Fruit fly (Drosophila melanogaster) whole organism, wandering third instar larva: Measurements from ENCODE around the gene CG34453.
A peak's percentile ranks its signal among the peaks of the same experiment; 100 is the strongest.

ENCODE experiments used
- Abd-B ChIP-seq: fragments of >200 bp; optimal IDR thresholded peaks from 2 replicates; lab custom pipeline; 2017; ENCODE audit warnings: missing biosample characterization, missing genetic modification characterization
- CG32264 ChIP-seq: fragments of 200-800 bp; sonication (Bioruptor generic); optimal IDR thresholded peaks from 2 replicates; lab custom pipeline; 2016; ENCODE audit warnings: missing biosample characterization, missing genetic modification characterization
- CG9705 ChIP-seq: fragments of 200-800 bp; sonication (Bioruptor generic); optimal IDR thresholded peaks from 2 replicates; lab custom pipeline; 2018; ENCODE audit warnings: missing biosample characterization, mild to moderate bottlenecking, missing genetic modification characterization
- CrebA ChIP-seq: fragments of 200-800 bp; sonication (Bioruptor generic); optimal IDR thresholded peaks from 2 replicates; lab custom pipeline; 2016; ENCODE audit warnings: missing biosample characterization, mild to moderate bottlenecking, missing genetic modification characterization, borderline replicate concordance
- Dfd ChIP-seq: fragments of >200 bp; optimal IDR thresholded peaks from 2 replicates; lab custom pipeline; 2017; ENCODE audit warnings: missing biosample characterization, missing genetic modification characterization
- Dif ChIP-seq: fragments of 200-275, 200-300 bp; sonication (Bioruptor generic); optimal IDR thresholded peaks from 2 replicates; lab custom pipeline; 2018; ENCODE audit warnings: missing biosample characterization, missing genetic modification characterization; ENCODE audit not compliant: partially characterized antibody
- GATAd ChIP-seq: sonication (Bioruptor generic); optimal IDR thresholded peaks from 2 replicates; lab custom pipeline; 2016; ENCODE audit warnings: missing biosample characterization, missing genetic modification characterization
- HLH106 ChIP-seq: fragments of 200-800 bp; optimal IDR thresholded peaks from 3 replicates; lab custom pipeline; 2019; ENCODE audit warnings: missing biosample characterization, mild to moderate bottlenecking, missing genetic modification characterization, moderate library complexity
- Hnf4 ChIP-seq: fragments of 200-800 bp; sonication (Bioruptor generic); optimal IDR thresholded peaks from 2 replicates; lab custom pipeline; 2016; ENCODE audit warnings: missing biosample characterization, mild to moderate bottlenecking, missing genetic modification characterization
- Hr78 ChIP-seq: fragments of >200 bp; optimal IDR thresholded peaks from 2 replicates; lab custom pipeline; 2017; ENCODE audit warnings: missing biosample characterization, missing genetic modification characterization
- Hr83 ChIP-seq: fragments of 200-300 bp; sonication (Bioruptor generic); optimal IDR thresholded peaks from 2 replicates; lab custom pipeline; 2016; ENCODE audit warnings: missing biosample characterization, mild to moderate bottlenecking, missing genetic modification characterization, moderate library complexity; ENCODE audit not compliant: poor library complexity, severe bottlenecking
- Jra ChIP-seq: sonication (Bioruptor generic); optimal IDR thresholded peaks from 2 replicates; lab custom pipeline; 2016; ENCODE audit warnings: missing biosample characterization, missing genetic modification characterization
- Mio ChIP-seq: sonication (Bioruptor generic); optimal IDR thresholded peaks from 2 replicates; lab custom pipeline; 2016; ENCODE audit warnings: missing biosample characterization, missing genetic modification characterization
- Myc ChIP-seq: fragments of >200 bp; optimal IDR thresholded peaks from 2 replicates; lab custom pipeline; 2017
- N ChIP-seq: fragments of >200 bp; optimal IDR thresholded peaks from 2 replicates; lab custom pipeline; 2018; ENCODE audit warnings: missing biosample characterization, missing external identifiers, missing genetic modification characterization
- OdsH ChIP-seq: fragments of 200-800 bp; sonication (Bioruptor generic); optimal IDR thresholded peaks from 2 replicates; lab custom pipeline; 2016; ENCODE audit warnings: missing biosample characterization, mild to moderate bottlenecking, missing genetic modification characterization
- Rel ChIP-seq, 2 experiments: fragments of 200-800 bp; sonication (Bioruptor generic) in 1 of 2; optimal IDR thresholded peaks; 2 replicates in 1 of 2; 3 replicates in 1 of 2; lab custom pipeline; 2016 to 2019; ENCODE audit warnings: mild to moderate bottlenecking in 2 of 2, missing biosample characterization in 2 of 2, missing genetic modification characterization in 2 of 2, moderate library complexity in 1 of 2
- Sp1 ChIP-seq: fragments of 200-800 bp; sonication (Bioruptor generic); optimal IDR thresholded peaks from 3 replicates; lab custom pipeline; 2019; ENCODE audit warnings: missing biosample characterization, mild to moderate bottlenecking, missing genetic modification characterization, moderate library complexity
- Vsx2 ChIP-seq: fragments of 200-300, 225-300 bp; sonication (Bioruptor generic); optimal IDR thresholded peaks from 2 replicates; lab custom pipeline; 2018; ENCODE audit warnings: missing biosample characterization, missing genetic modification characterization; ENCODE audit not compliant: partially characterized antibody
- br ChIP-seq: fragments of 200-800 bp; sonication (Bioruptor generic); optimal IDR thresholded peaks from 2 replicates; lab custom pipeline; 2016; ENCODE audit warnings: missing biosample characterization, missing genetic modification characterization
- brk ChIP-seq: fragments of 200-800 bp; sonication (Bioruptor generic); optimal IDR thresholded peaks from 2 replicates; lab custom pipeline; 2016; ENCODE audit warnings: missing biosample characterization, mild to moderate bottlenecking, missing genetic modification characterization
- dl ChIP-seq, 2 experiments: fragments of 175-275, 200-275 bp in 1 of 2; fragments of 200-275 bp in 1 of 2; sonication (Bioruptor generic); optimal IDR thresholded peaks; lab custom pipeline; 2018; ENCODE audit warnings: mild to moderate bottlenecking in 2 of 2, missing biosample characterization in 2 of 2, missing genetic modification characterization in 2 of 2, moderate library complexity in 2 of 2; ENCODE audit not compliant: partially characterized antibody in 2 of 2, insufficient read depth in 1 of 2
- dmrt93B ChIP-seq: fragments of 200-800 bp; sonication (Bioruptor generic); optimal IDR thresholded peaks from 2 replicates; lab custom pipeline; 2018; ENCODE audit warnings: missing biosample characterization, mild to moderate bottlenecking, missing genetic modification characterization
- dsf ChIP-seq: sonication (Bioruptor generic); optimal IDR thresholded peaks from 2 replicates; lab custom pipeline; 2016; ENCODE audit warnings: missing biosample characterization, missing genetic modification characterization, borderline replicate concordance
- ey ChIP-seq: fragments of 200-800 bp; sonication (Bioruptor generic); optimal IDR thresholded peaks from 2 replicates; lab custom pipeline; 2016; ENCODE audit warnings: missing biosample characterization, missing genetic modification characterization
- foxo ChIP-seq, 2 experiments: fragments of 200-800 bp; sonication (Bioruptor generic); optimal IDR thresholded peaks; 2 replicates in 1 of 2; 3 replicates in 1 of 2; lab custom pipeline; 2016 to 2017; ENCODE audit warnings: missing biosample characterization in 2 of 2, missing genetic modification characterization in 2 of 2
- fru ChIP-seq: fragments of 200-800 bp; sonication (Bioruptor generic); optimal IDR thresholded peaks from 3 replicates; lab custom pipeline; 2016; ENCODE audit warnings: missing biosample characterization, mild to moderate bottlenecking, missing genetic modification characterization
- h ChIP-seq: fragments of 200-800 bp; sonication (Bioruptor generic); optimal IDR thresholded peaks from 3 replicates; lab custom pipeline; 2016; ENCODE audit warnings: missing biosample characterization, mild to moderate bottlenecking, missing genetic modification characterization
- jim ChIP-seq: fragments of 175-275, 200-325 bp; sonication (Bioruptor generic); optimal IDR thresholded peaks from 2 replicates; lab custom pipeline; 2016; ENCODE audit warnings: missing biosample characterization, mild to moderate bottlenecking, missing genetic modification characterization
- lola ChIP-seq: fragments of >200 bp; optimal IDR thresholded peaks from 2 replicates; lab custom pipeline; 2017; ENCODE audit warnings: missing biosample characterization, missing genetic modification characterization
- pan ChIP-seq: fragments of >200 bp; optimal IDR thresholded peaks from 2 replicates; lab custom pipeline; 2017
- psq ChIP-seq: fragments of 200-800 bp; sonication (Bioruptor generic); optimal IDR thresholded peaks from 3 replicates; lab custom pipeline; 2017; ENCODE audit warnings: missing biosample characterization, mild to moderate bottlenecking, missing genetic modification characterization, moderate library complexity
- rgr ChIP-seq: fragments of 200-800 bp; sonication (Bioruptor generic); optimal IDR thresholded peaks from 3 replicates; lab custom pipeline; 2016; ENCODE audit warnings: missing biosample characterization, mild to moderate bottlenecking, missing genetic modification characterization
- sage ChIP-seq: fragments of 200-800 bp; sonication (Bioruptor generic); optimal IDR thresholded peaks from 2 replicates; lab custom pipeline; 2016; ENCODE audit warnings: missing biosample characterization, mild to moderate bottlenecking, missing genetic modification characterization
- sv ChIP-seq: fragments of 200-800 bp; sonication (Bioruptor generic); optimal IDR thresholded peaks from 3 replicates; lab custom pipeline; 2016; ENCODE audit warnings: missing biosample characterization, missing genetic modification characterization
- tai ChIP-seq: sonication (Bioruptor generic); optimal IDR thresholded peaks from 2 replicates; lab custom pipeline; 2016; ENCODE audit warnings: missing biosample characterization, missing genetic modification characterization
- usp ChIP-seq: fragments of >200 bp; optimal IDR thresholded peaks from 2 replicates; lab custom pipeline; 2017; ENCODE audit warnings: missing biosample characterization, missing genetic modification characterization
- woc ChIP-seq: sonication (Bioruptor generic); optimal IDR thresholded peaks from 2 replicates; lab custom pipeline; 2016; ENCODE audit warnings: missing biosample characterization, mild to moderate bottlenecking, missing genetic modification characterization

The CG34453 gene

dm6 chr3L:203536-204135, 29.5 kb downstream of the CG34453 start, which contains the start of gene NitFhit:
Gene NitFhit (plus strand): TSS chr3L:203730.
- TF ChIP-seq Rel (GFP tag; optimal IDR thresholded peaks at IDR 0.05; lab: Kevin White, UChicago) = no peak
- TF ChIP-seq Rel (tag; optimal IDR thresholded peaks at IDR 0.05; lab: Kevin White, UChicago) = peak; percentile 32
- peak; percentile 6 for TF ChIP-seq Myc (lab: Kevin White, UChicago)
- no peak for TF ChIP-seq tai (GFP tag; lab: Kevin White, UChicago)
- no peak for TF ChIP-seq psq (GFP tag; lab: Kevin White, UChicago)
- TF ChIP-seq Dif (GFP tag; lab: Kevin White, UChicago) = no peak
- TF ChIP-seq br (GFP tag; lab: Kevin White, UChicago) = no peak
- peak; percentile 38 for TF ChIP-seq fru
- TF ChIP-seq dl (GFP tag; optimal IDR thresholded peaks at IDR 0.05; lab: Kevin White, UChicago; ENCODE audit: insufficient read depth in 1 of 2, partially characterized antibody in 2 of 2) = no peak
- no peak for TF ChIP-seq rgr
- TF ChIP-seq Dfd = no peak

DNA sequence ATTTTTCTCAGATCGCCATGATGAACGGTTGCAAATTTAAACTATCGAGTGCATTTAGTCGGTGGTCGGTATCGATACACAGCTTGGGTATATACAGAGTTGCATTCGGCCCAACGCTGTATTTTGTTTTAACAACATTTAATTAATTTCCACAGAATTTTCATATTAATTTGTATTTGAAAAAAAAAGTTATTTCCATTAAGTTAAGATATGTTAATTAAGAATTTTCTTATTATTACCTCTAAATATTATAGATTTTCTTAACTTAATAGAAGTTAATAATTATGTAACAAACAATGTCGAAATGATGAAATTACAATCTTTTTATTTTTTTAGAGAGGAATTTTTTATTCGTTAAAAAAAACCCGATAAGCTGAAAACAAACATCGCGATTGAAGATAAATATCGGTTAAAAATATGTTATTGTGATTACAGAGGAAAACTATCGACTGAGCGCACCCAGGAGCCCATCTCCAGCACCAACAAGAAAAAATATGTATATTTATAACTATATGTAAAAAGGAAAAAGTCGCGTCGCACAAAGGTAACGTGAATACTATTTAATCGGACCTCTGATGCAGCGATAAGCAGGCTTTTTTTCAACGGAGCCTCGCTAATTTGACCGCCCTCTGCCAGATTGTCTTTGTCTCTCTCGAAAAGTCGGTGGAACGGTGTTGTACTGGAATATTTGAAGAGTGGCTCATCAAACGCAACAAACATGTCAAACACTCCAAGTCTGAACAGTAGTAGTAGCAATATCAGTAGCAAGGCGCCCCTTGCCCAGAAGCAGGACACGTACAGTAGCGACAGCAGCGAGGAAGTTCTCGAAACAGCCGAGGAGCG, 33.2 kb downstream of the CG34453 start, which contains the start of the genes rno and mri:
TSS of gene rno (minus strand) at position 9 of the 843 bp plus-strand sequence.
TSS of gene mri (plus strand) at position 421 of the 843 bp plus-strand sequence.
- no peak for TF ChIP-seq lola (GFP tag; lab: Kevin White, UChicago)
- no peak for TF ChIP-seq usp (GFP tag; lab: Kevin White, UChicago)
- no peak for TF ChIP-seq Dif (GFP tag; lab: Kevin White, UChicago)
- TF ChIP-seq Sp1 (GFP tag; lab: Kevin White, UChicago) = peak; percentile 69
- TF ChIP-seq CrebA (GFP tag; lab: Kevin White, UChicago) = no peak
- TF ChIP-seq CG9705 = peak; percentile 57
- peak; percentile 68 for TF ChIP-seq OdsH (GFP tag; lab: Kevin White, UChicago)
- no peak for TF ChIP-seq br (GFP tag; lab: Kevin White, UChicago)
- TF ChIP-seq Jra = no peak
- no peak for TF ChIP-seq Hr78 (GFP tag; lab: Kevin White, UChicago)
- peak; percentile 17 for TF ChIP-seq h (GFP tag; lab: Kevin White, UChicago)
- peak; percentile 6 for TF ChIP-seq fru
- TF ChIP-seq rgr = peak; percentile 73
- no peak for TF ChIP-seq N (GFP tag; lab: Kevin White, UChicago)
- TF ChIP-seq Myc (lab: Kevin White, UChicago) = no peak
- TF ChIP-seq jim (GFP tag; lab: Kevin White, UChicago) = no peak
- TF ChIP-seq CG32264 (GFP tag; lab: Kevin White, UChicago) = no peak
- peak; percentile 12 for TF ChIP-seq sv (GFP tag; lab: Kevin White, UChicago)
- TF ChIP-seq Dfd = no peak
- TF ChIP-seq Abd-B = no peak
- no peak for TF ChIP-seq dl (GFP tag; optimal IDR thresholded peaks at IDR 0.05; lab: Kevin White, UChicago; ENCODE audit: insufficient read depth in 1 of 2, partially characterized antibody in 2 of 2)
- no peak for TF ChIP-seq dsf (GFP tag; lab: Kevin White, UChicago)
- no peak for TF ChIP-seq GATAd (GFP tag; lab: Kevin White, UChicago)
- no peak for TF ChIP-seq sage (GFP tag; lab: Kevin White, UChicago)
- TF ChIP-seq Hr83 (GFP tag; lab: Kevin White, UChicago) = peak; percentile 89
- no peak for TF ChIP-seq brk (GFP tag; lab: Kevin White, UChicago)
- no peak for TF ChIP-seq Mio (GFP tag; lab: Kevin White, UChicago)
- TF ChIP-seq HLH106 (tag; lab: Kevin White, UChicago) = peak; percentile 78
- TF ChIP-seq pan = no peak
- no peak for TF ChIP-seq Vsx2 (GFP tag; lab: Kevin White, UChicago)
- no peak for TF ChIP-seq Hnf4
- no peak for TF ChIP-seq woc (GFP tag; lab: Kevin White, UChicago)
- TF ChIP-seq psq (GFP tag; lab: Kevin White, UChicago) = peak; percentile 52
- TF ChIP-seq foxo (GFP tag; optimal IDR thresholded peaks at IDR 0.05; lab: Kevin White, UChicago) = peak in 1 of 2 experiments; percentile 75
- no peak for TF ChIP-seq tai (GFP tag; lab: Kevin White, UChicago)
- peak; percentile 60 for TF ChIP-seq dmrt93B (GFP tag; lab: Kevin White, UChicago)
- peak; percentile 6 for TF ChIP-seq Rel (GFP tag; optimal IDR thresholded peaks at IDR 0.05; lab: Kevin White, UChicago)
- TF ChIP-seq Rel (tag; optimal IDR thresholded peaks at IDR 0.05; lab: Kevin White, UChicago) = no peak
- no peak for TF ChIP-seq ey (GFP tag; lab: Kevin White, UChicago)
- TF ChIP-seq, all 38 proteins: peak for 13
